Fruit fly (Drosophila melanogaster): ENCODE measurements around the gene SAK.

Gene SAK

DNA sequence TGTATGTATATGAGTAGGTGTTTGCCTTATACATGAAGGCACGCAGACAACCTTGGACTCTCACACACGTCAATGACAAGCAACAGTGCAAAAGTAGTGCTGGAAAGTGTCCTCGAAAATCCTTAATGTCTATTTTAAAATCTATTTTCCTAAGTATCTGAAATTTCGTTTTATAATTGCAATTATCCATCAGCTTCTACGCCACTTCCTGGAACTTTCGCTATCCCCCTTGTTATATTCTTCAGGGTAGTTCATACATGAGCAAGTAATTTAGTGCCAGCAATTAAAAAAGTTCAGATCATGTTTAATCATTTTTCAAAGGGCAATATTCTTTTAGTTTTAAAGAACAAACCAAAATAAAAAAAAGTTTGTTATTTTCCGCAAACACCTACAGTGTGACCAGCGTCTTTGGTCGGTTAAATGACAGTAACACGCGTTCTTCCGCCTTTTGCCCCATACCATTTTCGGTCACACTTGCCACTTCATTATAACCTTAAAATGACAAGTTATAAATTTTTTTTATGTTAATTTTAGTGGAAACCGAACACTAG, 1.1 kb upstream of the SAK start (continued):
- TF ChIP-seq topi (GFP tag; optimal IDR thresholded peaks at IDR 0.05) (peak; percentile 52), cyc (GFP tag; optimal IDR thresholded peaks at IDR 0.05) (peak; percentile 39), CG6808 (GFP tag; optimal IDR thresholded peaks at IDR 0.05) (peak; percentile 7), Gug (GFP tag; IDR thresholded peaks at IDR 0.05) (no peak), Blimp-1 (GFP tag; optimal IDR thresholded peaks at IDR 0.05) (no peak), Hr39 (GFP tag; optimal IDR thresholded peaks at IDR 0.05) (peak; percentile 54), eg (GFP tag; IDR thresholded peaks at IDR 0.05) (no peak), CG8632 (GFP tag; optimal IDR thresholded peaks at IDR 0.05) (peak; percentile 45), vri (GFP tag; optimal IDR thresholded peaks at IDR 0.05) (no peak), CG11902 (GFP tag; optimal IDR thresholded peaks at IDR 0.05) (no peak), svp (GFP tag) (no peak), CG7368 (GFP tag; optimal IDR thresholded peaks at IDR 0.05) (peak; percentile 36), CG15336 (GFP tag; IDR thresholded peaks at IDR 0.05) (no peak), CG16779 (tag; optimal IDR thresholded peaks at IDR 0.05) (no peak), Eip93F (GFP tag; optimal IDR thresholded peaks at IDR 0.05) (peak; percentile 43), dac (GFP tag; optimal IDR thresholded peaks at IDR 0.05) (no peak), CG3032 (tag; optimal IDR thresholded peaks at IDR 0.05) (peak; percentile 19), Lpt (GFP tag; optimal IDR thresholded peaks at IDR 0.05) (peak; percentile 44), OdsH (GFP tag; optimal IDR thresholded peaks at IDR 0.05) (peak; percentile 49), achi (GFP tag; optimal IDR thresholded peaks at IDR 0.05) (peak; percentile 73), CG32006 (GFP tag; optimal IDR thresholded peaks at IDR 0.05) (peak; percentile 24), Ets21C (GFP tag; optimal IDR thresholded peaks at IDR 0.05) (peak; percentile 12), CG3919 (GFP tag; optimal IDR thresholded peaks at IDR 0.05) (peak; percentile 32), Hr4 (GFP tag; optimal IDR thresholded peaks at IDR 0.05) (peak; percentile 60), CG10669 (GFP tag; optimal IDR thresholded peaks at IDR 0.05) (peak; percentile 5), Eip78C (GFP tag) (peak; percentile 48)

dm6 chr3L:21509488-21510122, 6.1 kb downstream of the SAK start:
- peak; percentile 52 for TF ChIP-seq CG4318 (GFP tag; optimal IDR thresholded peaks at IDR 0.05)
- TF ChIP-seq CG7368 (GFP tag; optimal IDR thresholded peaks at IDR 0.05): peak; percentile 54
- peak; percentile 62 for TF ChIP-seq CG3032 (tag; optimal IDR thresholded peaks at IDR 0.05)
- TF ChIP-seq CG11294 (GFP tag; IDR thresholded peaks at IDR 0.05): no peak
- TF ChIP-seq CG6808 (GFP tag; optimal IDR thresholded peaks at IDR 0.05): peak; percentile 51
- peak; percentile 63 for TF ChIP-seq lz (GFP tag; optimal IDR thresholded peaks at IDR 0.05)
- TF ChIP-seq fd59A (GFP tag; optimal IDR thresholded peaks at IDR 0.05): peak; percentile 17
- peak; percentile 45 for TF ChIP-seq cyc (GFP tag; optimal IDR thresholded peaks at IDR 0.05)
- TF ChIP-seq CG34406 (GFP tag; optimal IDR thresholded peaks at IDR 0.05): peak; percentile 53
- no peak for TF ChIP-seq CG1621 (tag; optimal IDR thresholded peaks at IDR 0.05)
- TF ChIP-seq Gug (GFP tag; IDR thresholded peaks at IDR 0.05): no peak
- peak; percentile 36 for TF ChIP-seq CG8319 (GFP tag; optimal IDR thresholded peaks at IDR 0.05)
- TF ChIP-seq CG6854 (GFP tag; optimal IDR thresholded peaks at IDR 0.05): no peak
- no peak for TF ChIP-seq CG16779 (tag; optimal IDR thresholded peaks at IDR 0.05)
- TF ChIP-seq Sox14 (GFP tag; optimal IDR thresholded peaks at IDR 0.05): peak; percentile 49
- TF ChIP-seq net (GFP tag; optimal IDR thresholded peaks at IDR 0.05): peak; percentile 68
- no peak for TF ChIP-seq Blimp-1 (GFP tag; optimal IDR thresholded peaks at IDR 0.05)
- peak; percentile 77 for TF ChIP-seq CG3919 (GFP tag; optimal IDR thresholded peaks at IDR 0.05)
- TF ChIP-seq achi (GFP tag; optimal IDR thresholded peaks at IDR 0.05): peak; percentile 67
- TF ChIP-seq Sox15 (GFP tag; optimal IDR thresholded peaks at IDR 0.05): peak; percentile 27
- TF ChIP-seq dac (GFP tag; optimal IDR thresholded peaks at IDR 0.05): peak; percentile 40
- peak; percentile 68; the same call in 1 of the 2 replicates for TF ChIP-seq CG15336 (GFP tag; IDR thresholded peaks at IDR 0.05)
- TF ChIP-seq Eip75B (GFP tag; optimal IDR thresholded peaks at IDR 0.05): peak; percentile 78
- TF ChIP-seq CG10669 (GFP tag; optimal IDR thresholded peaks at IDR 0.05): peak; percentile 57
- peak; percentile 25 for TF ChIP-seq CG11762 (GFP tag; optimal IDR thresholded peaks at IDR 0.05; ENCODE audit: insufficient read depth)
- peak; percentile 0 to 27 for TF ChIP-seq ss (GFP tag; optimal IDR thresholded peaks at IDR 0.05)
- peak; percentile 70 for TF ChIP-seq pdm3 (GFP tag; optimal IDR thresholded peaks at IDR 0.05)
- peak; percentile 69 for TF ChIP-seq Hr39 (GFP tag; optimal IDR thresholded peaks at IDR 0.05)
- peak; percentile 13 for TF ChIP-seq spab (GFP tag; optimal IDR thresholded peaks at IDR 0.05)
- TF ChIP-seq CG8119 (GFP tag; IDR thresholded peaks at IDR 0.05): peak; percentile 53; the same call in 2 of the 3 replicates
- TF ChIP-seq CG31627 (GFP tag; optimal IDR thresholded peaks at IDR 0.05): peak; percentile 58
- TF ChIP-seq CG11902 (GFP tag; optimal IDR thresholded peaks at IDR 0.05): no peak
- TF ChIP-seq Hr38 (GFP tag; optimal IDR thresholded peaks at IDR 0.05): no peak
- TF ChIP-seq CG10631 (GFP tag; optimal IDR thresholded peaks at IDR 0.05): peak; percentile 55
- TF ChIP-seq svp (GFP tag): no peak
- TF ChIP-seq fkh (GFP tag; optimal IDR thresholded peaks at IDR 0.05): no peak
- peak; percentile 53 for TF ChIP-seq Lpt (GFP tag; optimal IDR thresholded peaks at IDR 0.05)

All from whole organism, prepupa.